Worm (Caenorhabditis elegans) whole organism, early embryonic: ENCODE data around the gene C48B4.7.

ENCODE experiments used
- B0310.2 ChIP-seq: sonication (generic microtip); optimal IDR thresholded peaks from 2 replicates; lab custom pipeline; 2016; ENCODE audit warnings: mild to moderate bottlenecking, missing genetic modification characterization, missing compliant biosample characterization
- ceh-13 ChIP-seq: fragments of 200-800 bp; sonication (Bioruptor generic); optimal IDR thresholded peaks from 2 replicates; lab custom pipeline; 2018; ENCODE audit warnings: mild to moderate bottlenecking, missing genetic modification characterization, missing compliant biosample characterization
- flt-1 ChIP-seq: fragments of 200-800 bp; sonication (Bioruptor generic); IDR thresholded peaks from 2 replicates; pipeline ENCODE4 v1.3.6; 2022; ENCODE audit warnings: missing genetic modification characterization, missing compliant biosample characterization
- hnd-1 ChIP-seq: sonication (generic microtip); optimal IDR thresholded peaks from 2 replicates; lab custom pipeline; 2016; ENCODE audit warnings: missing genetic modification characterization, missing compliant biosample characterization
- scrt-1 ChIP-seq: fragments of 200-800 bp; sonication (Bioruptor generic); IDR thresholded peaks from 2 replicates; pipeline ENCODE4 v1.3.6; 2022; ENCODE audit warnings: missing genetic modification characterization, missing compliant biosample characterization

DNA sequence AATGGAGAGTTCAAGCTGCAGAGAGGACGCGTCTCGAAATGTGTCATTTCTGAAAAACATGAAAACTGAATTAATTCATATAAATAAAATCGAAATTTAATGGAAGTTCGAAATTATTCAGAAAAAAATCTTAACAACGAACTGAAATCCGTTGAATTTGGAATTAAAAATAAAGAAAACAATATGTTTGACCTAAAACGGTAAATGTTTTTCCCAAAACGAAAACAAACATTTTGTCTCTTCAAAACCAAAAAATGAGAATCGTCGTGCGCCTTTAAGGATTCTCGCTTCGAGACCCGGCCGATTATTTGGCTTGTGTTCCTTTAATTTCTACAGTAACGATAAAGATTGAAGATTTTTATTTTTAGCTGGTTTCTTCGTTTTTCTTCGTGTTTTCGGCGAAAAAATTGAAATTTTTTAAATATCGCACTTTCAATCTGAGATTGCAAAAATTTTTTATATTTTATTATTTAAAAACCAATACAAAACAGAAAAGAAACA, at the start of gene C48B4.7:
- no peak for TF ChIP-seq hnd-1 (tag; lab: Kevin White, UChicago)
- no peak for TF ChIP-seq B0310.2 (tag; lab: Kevin White, UChicago)
- TF ChIP-seq flt-1 (GFP tag; lab: Robert Waterston, UW), result no peak
- TF ChIP-seq scrt-1, result no peak
- no peak for TF ChIP-seq ceh-13 (GFP tag; lab: Kevin White, UChicago)
